Worm (Caenorhabditis elegans): ENCODE results near the gene mat-3.

mat-3 gene

ce11 chrIII:502583-502982, 27.3 kb downstream of the mat-3 start (continued):
- TF ChIP-seq nhr-11 (tag; optimal IDR thresholded peaks at IDR 0.05), result peak; percentile 23
- no peak for TF ChIP-seq aly-2 (tag; optimal IDR thresholded peaks at IDR 0.05)
- TF ChIP-seq ZK546.5 (tag; optimal IDR thresholded peaks at IDR 0.05), result no peak
- TF ChIP-seq R02D3.7 (tag; optimal IDR thresholded peaks at IDR 0.05), result no peak
- TF ChIP-seq alr-1 (tag; optimal IDR thresholded peaks at IDR 0.05), result no peak
- TF ChIP-seq nhr-77 (tag; optimal IDR thresholded peaks at IDR 0.05), result no peak
- peak; percentile 78 for TF ChIP-seq nhr-21 (tag; optimal IDR thresholded peaks at IDR 0.05)
- no peak for TF ChIP-seq nhr-25 (tag; optimal IDR thresholded peaks at IDR 0.05)
- no peak for TF ChIP-seq ceh-16 (tag; optimal IDR thresholded peaks at IDR 0.05)
- peak; percentile 72 for TF ChIP-seq F13H6.1 (tag; optimal IDR thresholded peaks at IDR 0.05)
- peak; percentile 84 for TF ChIP-seq nhr-129 (tag; optimal IDR thresholded peaks at IDR 0.05)
- no peak for TF ChIP-seq blmp-1 (tag; optimal IDR thresholded peaks at IDR 0.05; ENCODE audit: insufficient read depth)
- TF ChIP-seq ama-1 (optimal IDR thresholded peaks at IDR 0.05), result no peak
- peak; percentile 81 for TF ChIP-seq crh-2 (tag; optimal IDR thresholded peaks at IDR 0.05)
- TF ChIP-seq ztf-4 (tag; optimal IDR thresholded peaks at IDR 0.05), result no peak
- no peak for TF ChIP-seq unc-62 (GFP tag; optimal IDR thresholded peaks at IDR 0.05)
- TF ChIP-seq unc-39 (tag; optimal IDR thresholded peaks at IDR 0.05), result no peak
- no peak for TF ChIP-seq peb-1 (tag; optimal IDR thresholded peaks at IDR 0.05)
- TF ChIP-seq lin-11 (tag; optimal IDR thresholded peaks at IDR 0.05), result peak; percentile 77
- no peak for TF ChIP-seq zag-1 (tag; optimal IDR thresholded peaks at IDR 0.05)
- no peak for TF ChIP-seq dmd-4 (tag; optimal IDR thresholded peaks at IDR 0.05)

- TF ChIP-seq Y55F3AM.14 (GFP tag; optimal IDR thresholded peaks at IDR 0.05) (no peak), R02D3.7 (tag; optimal IDR thresholded peaks at IDR 0.05) (no peak), dmd-4 (tag; optimal IDR thresholded peaks at IDR 0.05) (no peak)
Measured at ce11 chrIII:509045-509444, 33.8 kb downstream of the mat-3 start.

ce11 chrIII:512117-512516, 36.9 kb downstream of the mat-3 start, which contains the start of gene F30H5.3:
Gene F30H5.3 (minus strand): TSS chrIII:512217.
- TF ChIP-seq nhr-237 (tag; optimal IDR thresholded peaks at IDR 0.05) (no peak), lsy-2 (tag; optimal IDR thresholded peaks at IDR 0.05) (no peak), sma-3 (GFP tag; optimal IDR thresholded peaks at IDR 0.05) (no peak)

ce11 chrIII:513360-513759, 38.1 kb downstream of the mat-3 start:
- no peak for TF ChIP-seq snpc-4 (tag; optimal IDR thresholded peaks at IDR 0.05)
- no peak for TF ChIP-seq nhr-25 (tag; optimal IDR thresholded peaks at IDR 0.05)
- TF ChIP-seq C34F6.9 (tag; optimal IDR thresholded peaks at IDR 0.05), result no peak
- no peak for TF ChIP-seq ztf-4 (tag; optimal IDR thresholded peaks at IDR 0.05)
- no peak for TF ChIP-seq nhr-129 (tag; optimal IDR thresholded peaks at IDR 0.05)
- no peak for TF ChIP-seq nhr-12 (tag; optimal IDR thresholded peaks at IDR 0.05)

ce11 chrIII:523944-524343, 48.7 kb downstream of the mat-3 start, which contains the start of gene T22F7.3:
Gene T22F7.3 (minus strand): TSS chrIII:524044.
- TF ChIP-seq lin-39 (tag; optimal IDR thresholded peaks at IDR 0.05) (no peak), sma-9 (GFP tag; optimal IDR thresholded peaks at IDR 0.05) (no peak), sma-9 (tag; optimal IDR thresholded peaks at IDR 0.05) (no peak), egl-27 (tag; optimal IDR thresholded peaks at IDR 0.05) (no peak), lin-13 (GFP tag; optimal IDR thresholded peaks at IDR 0.05) (no peak)

ce11 chrIII:526824-527223, 51.6 kb downstream of the mat-3 start, which contains the start of gene T22F7.4:
Gene T22F7.4 (minus strand): TSS chrIII:526924.
- TF ChIP-seq C34F6.9 (tag; optimal IDR thresholded peaks at IDR 0.05) (no peak), dmd-4 (tag; optimal IDR thresholded peaks at IDR 0.05) (no peak), sma-9 (GFP tag; optimal IDR thresholded peaks at IDR 0.05) (no peak), sma-9 (tag; optimal IDR thresholded peaks at IDR 0.05) (no peak), unc-55 (GFP tag; optimal IDR thresholded peaks at IDR 0.05) (no peak), ztf-4 (tag; optimal IDR thresholded peaks at IDR 0.05) (no peak), nhr-12 (tag; optimal IDR thresholded peaks at IDR 0.05) (no peak), Y55F3AM.14 (GFP tag; optimal IDR thresholded peaks at IDR 0.05) (no peak), crh-2 (tag; optimal IDR thresholded peaks at IDR 0.05) (no peak), blmp-1 (tag; optimal IDR thresholded peaks at IDR 0.05; ENCODE audit: insufficient read depth) (no peak)

All from whole organism, L2 larva.